Worm (Caenorhabditis elegans): ENCODE measurements around the gene T02G5.3.

DNA sequence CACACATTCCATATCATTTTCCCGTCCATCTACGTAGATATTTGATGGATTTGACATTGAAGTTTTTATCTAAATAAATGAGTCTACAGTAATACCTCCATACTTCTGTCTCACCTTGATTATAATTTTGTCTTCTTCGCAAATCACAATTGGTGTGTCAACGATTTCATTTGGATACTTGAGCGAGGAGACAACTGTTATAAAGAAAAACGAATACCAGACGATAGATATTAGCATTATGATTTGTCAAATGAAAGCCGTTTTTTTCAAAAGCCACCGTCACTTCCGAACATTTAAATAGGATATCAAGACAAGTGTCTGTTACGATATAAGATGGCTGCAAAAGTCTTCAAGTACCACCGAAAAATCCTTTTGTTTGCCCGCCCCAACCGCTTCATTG, 22.4 kb downstream of the T02G5.3 start, which contains the start of gene cutl-5:
- no peak for TF ChIP-seq sma-3 (GFP tag; optimal IDR thresholded peaks at IDR 0.05)
- TF ChIP-seq ZK546.5 (tag; optimal IDR thresholded peaks at IDR 0.05), result no peak
- TF ChIP-seq nhr-11 (tag; optimal IDR thresholded peaks at IDR 0.05), result no peak
